Worm (Caenorhabditis elegans): ENCODE results near the gene R04D3.2.

DNA sequence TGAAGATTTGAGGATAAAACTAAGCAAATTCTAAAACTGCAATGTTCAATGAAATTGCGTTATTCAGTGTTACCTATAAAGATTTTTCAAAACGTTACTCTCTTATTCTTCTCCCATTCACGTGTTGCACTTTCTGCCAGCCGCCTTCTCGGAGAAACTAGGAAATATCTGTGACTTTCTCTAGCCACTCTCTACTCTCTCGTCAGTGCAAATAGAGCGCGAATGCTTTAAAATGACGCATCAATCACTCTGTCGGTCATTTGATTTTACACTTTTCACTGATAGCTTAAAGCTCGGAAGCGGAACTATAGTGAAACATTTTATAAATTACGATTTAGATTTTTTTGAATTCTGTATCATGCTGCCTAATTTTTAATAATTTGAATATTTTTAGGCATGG is 42.4 kb upstream of the R04D3.2 start:
- peak in 1 of 2 experiments; percentile 99 for TF ChIP-seq unc-62 (GFP tag; optimal IDR thresholded peaks at IDR 0.05 in 1 of 2)
- TF ChIP-seq unc-62 (tag; optimal IDR thresholded peaks at IDR 0.05), result no peak
- TF ChIP-seq dpl-1 (GFP tag; optimal IDR thresholded peaks at IDR 0.05), result peak; percentile 45
- no peak for TF ChIP-seq ceh-28 (tag; optimal IDR thresholded peaks at IDR 0.05)
